Fruit fly (Drosophila melanogaster) whole organism, pupa: Measurements from ENCODE around the gene Ptp69D.

Experiments
- CG10348 ChIP-seq: fragments of 200-800 bp; sonication (Bioruptor generic); IDR thresholded peaks from 2 replicates; pipeline ENCODE4 v1.3.6; 2022; ENCODE audit warnings: missing biosample characterization, missing genetic modification characterization
- CG12605 ChIP-seq: fragments of 200-800 bp; sonication (Bioruptor generic); IDR thresholded peaks from 2 replicates; pipeline ENCODE4 v1.3.6; 2022; ENCODE audit warnings: missing biosample characterization, missing genetic modification characterization
- CG13204 ChIP-seq: fragments of 200-800 bp; sonication (Bioruptor generic); optimal IDR thresholded peaks from 2 replicates; lab custom pipeline; 2018; ENCODE audit warnings: missing biosample characterization, mild to moderate bottlenecking, missing genetic modification characterization, moderate library complexity
- CG14655 ChIP-seq: fragments of 200-800 bp; sonication (Bioruptor generic); optimal IDR thresholded peaks from 3 replicates; lab custom pipeline; 2017; ENCODE audit warnings: mild to moderate bottlenecking, missing biosample characterization, missing genetic modification reagents, missing genetic modification characterization
- CG15710 ChIP-seq: fragments of 200-800 bp; sonication (Bioruptor generic); optimal IDR thresholded peaks from 2 replicates; lab custom pipeline; 2018; ENCODE audit warnings: missing biosample characterization, mild to moderate bottlenecking, missing genetic modification characterization, moderate library complexity
- CG17806 ChIP-seq: fragments of 200-800 bp; sonication (Bioruptor generic); optimal IDR thresholded peaks from 2 replicates; lab custom pipeline; 2018; ENCODE audit warnings: missing biosample characterization, mild to moderate bottlenecking, missing genetic modification characterization, moderate library complexity
- CG32121 ChIP-seq: fragments of 200-800 bp; sonication (Bioruptor generic); IDR thresholded peaks from 2 replicates; pipeline ENCODE4 v1.3.6; 2022; ENCODE audit warnings: missing biosample characterization, missing genetic modification characterization
- CG34367 ChIP-seq: fragments of 200-800 bp; sonication (Bioruptor generic); optimal IDR thresholded peaks from 2 replicates; lab custom pipeline; 2018; ENCODE audit warnings: missing biosample characterization, mild to moderate bottlenecking, missing genetic modification characterization
- CG4496 ChIP-seq: fragments of 200-800 bp; sonication (Bioruptor generic); IDR thresholded peaks from 3 replicates; pipeline ENCODE4 v1.3.6; 2022; ENCODE audit warnings: missing biosample characterization, missing genetic modification characterization
- CG8159 ChIP-seq: fragments of 200-800 bp; sonication (Bioruptor generic); optimal IDR thresholded peaks from 3 replicates; lab custom pipeline; 2018; ENCODE audit warnings: missing biosample characterization, mild to moderate bottlenecking, missing genetic modification characterization, moderate library complexity
- CG8301 ChIP-seq: fragments of 200-800 bp; sonication (Bioruptor generic); optimal IDR thresholded peaks from 2 replicates; lab custom pipeline; 2018; ENCODE audit warnings: missing biosample characterization, mild to moderate bottlenecking, missing genetic modification characterization
- CG9948 ChIP-seq: fragments of 200-800 bp; sonication (Bioruptor generic); optimal IDR thresholded peaks from 2 replicates; lab custom pipeline; 2018; ENCODE audit warnings: missing biosample characterization, mild to moderate bottlenecking, missing genetic modification characterization, moderate library complexity
- D1 ChIP-seq: fragments of 200-800 bp; sonication (Bioruptor generic); optimal IDR thresholded peaks from 2 replicates; lab custom pipeline; 2018; ENCODE audit warnings: missing biosample characterization, mild to moderate bottlenecking, missing genetic modification characterization, moderate library complexity
- EcR ChIP-seq: fragments of 200-800 bp; sonication (Bioruptor generic); optimal IDR thresholded peaks from 3 replicates; lab custom pipeline; 2019; ENCODE audit warnings: missing biosample characterization, missing genetic modification characterization, mild to moderate bottlenecking, moderate library complexity, missing genetic modification reagents
- Ets98B ChIP-seq: fragments of 200-800 bp; sonication (Bioruptor generic); IDR thresholded peaks from 2 replicates; pipeline ENCODE4 v1.3.6; 2022; ENCODE audit warnings: missing biosample characterization, missing genetic modification characterization
- Pif1A ChIP-seq: fragments of 200-800 bp; sonication (Bioruptor generic); optimal IDR thresholded peaks from 3 replicates; lab custom pipeline; 2016; ENCODE audit warnings: missing biosample characterization, missing genetic modification characterization
- Pif1B ChIP-seq: fragments of 200-800 bp; sonication (Bioruptor generic); optimal IDR thresholded peaks from 3 replicates; lab custom pipeline; 2016; ENCODE audit warnings: missing biosample characterization, missing genetic modification characterization
- Snoo ChIP-seq: fragments of 200-800 bp; sonication (Bioruptor generic); optimal IDR thresholded peaks from 3 replicates; lab custom pipeline; 2017; ENCODE audit warnings: missing biosample characterization, mild to moderate bottlenecking, missing genetic modification characterization, inconsistent platforms
- fd96Ca ChIP-seq: fragments of 200-800 bp; sonication (Bioruptor generic); IDR thresholded peaks from 3 replicates; pipeline ENCODE4 v1.3.6; 2022; ENCODE audit warnings: missing biosample characterization, missing genetic modification characterization
- gl ChIP-seq: fragments of 200-800 bp; sonication (Bioruptor generic); optimal IDR thresholded peaks from 2 replicates; lab custom pipeline; 2018; ENCODE audit warnings: missing biosample characterization, mild to moderate bottlenecking, missing genetic modification characterization
- rn ChIP-seq: fragments of 200-800 bp; sonication (Bioruptor generic); IDR thresholded peaks from 2 replicates; pipeline ENCODE4 v1.3.6; 2022; ENCODE audit warnings: missing biosample characterization, missing genetic modification characterization

The Ptp69D gene

dm6 chr3L:12711418-12711817, 23.3 kb upstream of the Ptp69D start:
- TF ChIP-seq CG13204 (GFP tag; lab: Kevin White, UChicago) (no peak), CG10348 (GFP tag; lab: Robert Waterston, UW) (no peak), CG9948 (no peak), CG8301 (tag; lab: Kevin White, UChicago) (no peak), CG8159 (no peak), CG15710 (tag; lab: Kevin White, UChicago) (no peak), fd96Ca (GFP tag; lab: Robert Waterston, UW) (no peak), CG14655 (GFP tag; lab: Kevin White, UChicago) (no peak), D1 (tag; lab: Kevin White, UChicago) (no peak), gl (tag; lab: Kevin White, UChicago) (no peak), Ets98B (GFP tag; lab: Robert Waterston, UW) (no peak), CG4496 (GFP tag; lab: Robert Waterston, UW) (no peak), Pif1B (GFP tag; lab: Kevin White, UChicago) (no peak)

- TF ChIP-seq gl (tag; lab: Kevin White, UChicago) (no peak), CG4496 (GFP tag; lab: Robert Waterston, UW) (no peak), CG15710 (tag; lab: Kevin White, UChicago) (no peak), fd96Ca (GFP tag; lab: Robert Waterston, UW) (no peak), CG8159 (no peak), CG14655 (GFP tag; lab: Kevin White, UChicago) (no peak), CG32121 (GFP tag; lab: Robert Waterston, UW) (no peak), Pif1B (GFP tag; lab: Kevin White, UChicago) (no peak), CG9948 (no peak), EcR (GFP tag; lab: Kevin White, UChicago) (no peak), rn (GFP tag; lab: Robert Waterston, UW) (no peak), CG8301 (tag; lab: Kevin White, UChicago) (no peak), CG34367 (no peak), CG17806 (tag; lab: Kevin White, UChicago) (no peak), Snoo (tag; lab: Kevin White, UChicago) (no peak), Pif1A (no peak)
- TF ChIP-seq, all 21 proteins: peak for 0
Observed at dm6 chr3L:12714588-12715196, 20.1 kb upstream of the Ptp69D start.

- TF ChIP-seq CG17806 (tag; lab: Kevin White, UChicago): no peak
- TF ChIP-seq CG34367: no peak
- TF ChIP-seq Pif1B (GFP tag; lab: Kevin White, UChicago): no peak
- TF ChIP-seq CG8159: no peak
- TF ChIP-seq fd96Ca (GFP tag; lab: Robert Waterston, UW): no peak
- no peak for TF ChIP-seq Ets98B (GFP tag; lab: Robert Waterston, UW)
Observed at dm6 chr3L:12716661-12717060, 18.1 kb upstream of the Ptp69D start.

- TF ChIP-seq gl (tag; lab: Kevin White, UChicago) (no peak), CG15710 (tag; lab: Kevin White, UChicago) (no peak), CG8301 (tag; lab: Kevin White, UChicago) (no peak), Pif1B (GFP tag; lab: Kevin White, UChicago) (no peak), rn (GFP tag; lab: Robert Waterston, UW) (no peak), fd96Ca (GFP tag; lab: Robert Waterston, UW) (no peak), D1 (tag; lab: Kevin White, UChicago) (no peak), CG14655 (GFP tag; lab: Kevin White, UChicago) (no peak), CG17806 (tag; lab: Kevin White, UChicago) (no peak), Pif1A (no peak), CG32121 (GFP tag; lab: Robert Waterston, UW) (no peak), EcR (GFP tag; lab: Kevin White, UChicago) (no peak), Snoo (tag; lab: Kevin White, UChicago) (no peak), CG10348 (GFP tag; lab: Robert Waterston, UW) (no peak), CG4496 (GFP tag; lab: Robert Waterston, UW) (no peak), Ets98B (GFP tag; lab: Robert Waterston, UW) (no peak), CG9948 (no peak)
Observed at dm6 chr3L:12717621-12718020, 17.1 kb upstream of the Ptp69D start.

dm6 chr3L:12720699-12721098, 14.0 kb upstream of the Ptp69D start:
- TF ChIP-seq CG8159 (no peak), fd96Ca (GFP tag; lab: Robert Waterston, UW) (no peak), CG10348 (GFP tag; lab: Robert Waterston, UW) (no peak), Pif1A (no peak), CG17806 (tag; lab: Kevin White, UChicago) (no peak), CG9948 (no peak), CG13204 (GFP tag; lab: Kevin White, UChicago) (no peak), CG4496 (GFP tag; lab: Robert Waterston, UW) (no peak), CG15710 (tag; lab: Kevin White, UChicago) (no peak), Pif1B (GFP tag; lab: Kevin White, UChicago) (no peak), gl (tag; lab: Kevin White, UChicago) (no peak), D1 (tag; lab: Kevin White, UChicago) (no peak), EcR (GFP tag; lab: Kevin White, UChicago) (no peak), Ets98B (GFP tag; lab: Robert Waterston, UW) (no peak), CG34367 (no peak), Snoo (tag; lab: Kevin White, UChicago) (no peak), CG12605 (GFP tag; lab: Robert Waterston, UW) (no peak), rn (GFP tag; lab: Robert Waterston, UW) (no peak), CG32121 (GFP tag; lab: Robert Waterston, UW) (no peak)
